Worm (Caenorhabditis elegans): ENCODE data around the gene ceh-10.

Gene ceh-10

DNA sequence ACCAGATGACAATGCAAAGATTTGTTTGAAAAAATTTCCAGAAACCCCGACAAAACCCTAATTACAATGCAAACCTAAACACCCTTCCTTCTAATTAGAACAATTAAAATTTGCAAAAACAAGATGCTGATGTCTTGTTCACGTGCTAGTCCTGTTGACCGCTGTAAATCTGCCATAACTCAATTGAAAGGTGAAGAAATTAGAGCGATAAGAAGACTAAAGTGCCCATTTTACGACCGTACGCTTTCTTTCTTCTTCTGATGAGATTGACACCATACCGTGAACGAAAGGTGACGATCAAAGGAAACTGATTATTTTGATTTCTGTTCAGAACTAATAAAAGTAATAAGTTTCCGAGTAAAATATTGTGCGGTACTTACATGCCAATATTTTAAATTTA, 14.7 kb downstream of the ceh-10 start:
- TF ChIP-seq arid-1 (GFP tag; conservative IDR thresholded peaks at IDR 0.05) (no peak), dve-1 (tag; optimal IDR thresholded peaks at IDR 0.05; ENCODE audit: insufficient read depth) (peak; percentile 49), mxl-3 (GFP tag; optimal IDR thresholded peaks at IDR 0.05) (no peak), ceh-82 (tag; optimal IDR thresholded peaks at IDR 0.05) (no peak), aly-2 (tag; optimal IDR thresholded peaks at IDR 0.05) (no peak), set-16 (GFP tag; IDR thresholded peaks at IDR 0.05) (no peak), Y105C5A.15 (GFP tag; IDR thresholded peaks at IDR 0.05) (no peak), ceh-62 (tag; optimal IDR thresholded peaks at IDR 0.05) (no peak), zfp-2 (tag; optimal IDR thresholded peaks at IDR 0.05) (no peak), jun-1 (tag; optimal IDR thresholded peaks at IDR 0.05) (no peak), duxl-1 (tag; optimal IDR thresholded peaks at IDR 0.05; ENCODE audit: poor library complexity) (no peak), ceh-32 (tag; optimal IDR thresholded peaks at IDR 0.05; ENCODE audit: poor library complexity) (no peak), nhr-10 (tag; optimal IDR thresholded peaks at IDR 0.05) (no peak), dmd-6 (GFP tag; IDR thresholded peaks at IDR 0.05) (peak; percentile 92), ztf-11 (tag; optimal IDR thresholded peaks at IDR 0.05) (no peak), php-3 (GFP tag; IDR thresholded peaks at IDR 0.05) (peak; percentile 99), ceh-28 (tag; optimal IDR thresholded peaks at IDR 0.05) (no peak), Y5F2A.4 (GFP tag; optimal IDR thresholded peaks at IDR 0.05) (no peak), snpc-4 (tag; optimal IDR thresholded peaks at IDR 0.05) (no peak), tra-1 (GFP tag; IDR thresholded peaks at IDR 0.05) (peak; percentile 96), lin-13 (GFP tag; optimal IDR thresholded peaks at IDR 0.05) (no peak), hlh-11 (tag; optimal IDR thresholded peaks at IDR 0.05) (peak; percentile 61), ceh-20 (GFP tag; IDR thresholded peaks at IDR 0.05) (peak; percentile 95), unc-62 (GFP tag; optimal IDR thresholded peaks at IDR 0.05 in 1 of 2) (peak in 1 of 2 experiments; percentile 22), unc-62 (tag; optimal IDR thresholded peaks at IDR 0.05) (no peak), nhr-25 (tag; optimal IDR thresholded peaks at IDR 0.05; ENCODE audit: borderline replicate concordance, insufficient read depth) (no peak), nhr-28 (tag; optimal IDR thresholded peaks at IDR 0.05) (peak; percentile 32), Y75B8A.6 (GFP tag; IDR thresholded peaks at IDR 0.05) (no peak), mes-2 (tag; optimal IDR thresholded peaks at IDR 0.05; ENCODE audit: poor library complexity, severe bottlenecking) (no peak), egl-27 (tag; optimal IDR thresholded peaks at IDR 0.05) (no peak), daf-16 (GFP tag; optimal IDR thresholded peaks at IDR 0.05) (no peak), daf-16 (tag; optimal IDR thresholded peaks at IDR 0.05) (peak; percentile 28), pqm-1 (tag; optimal IDR thresholded peaks at IDR 0.05) (no peak), hlh-30 (tag; optimal IDR thresholded peaks at IDR 0.05; ENCODE audit: insufficient read depth) (peak; percentile 9), zag-1 (tag; optimal IDR thresholded peaks at IDR 0.05) (no peak)

DNA sequence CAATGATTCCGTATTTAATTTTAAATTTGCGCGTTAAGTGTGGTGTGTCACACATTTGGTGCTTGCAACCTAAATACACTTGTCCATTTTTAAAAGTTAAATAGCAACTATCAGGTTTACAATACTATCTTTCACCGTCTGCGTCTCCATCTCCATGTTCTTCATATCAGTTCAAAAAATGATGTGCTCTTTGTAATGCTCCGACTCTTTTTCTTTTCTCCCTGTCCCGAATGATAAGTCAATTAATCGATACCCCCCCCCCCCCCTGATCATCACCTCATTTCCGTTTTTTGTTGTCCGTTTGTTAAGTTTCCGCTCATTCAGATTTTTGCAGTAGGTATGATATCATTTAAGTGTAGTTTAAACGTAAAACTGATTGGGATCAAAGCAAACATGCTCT, 15.3 kb downstream of the ceh-10 start:
- TF ChIP-seq nhr-42 (GFP tag; IDR thresholded peaks at IDR 0.05) (no peak), nhr-111 (GFP tag; optimal IDR thresholded peaks at IDR 0.05) (no peak), dve-1 (tag; optimal IDR thresholded peaks at IDR 0.05; ENCODE audit: insufficient read depth) (peak; percentile 40), T26A8.4 (GFP tag; IDR thresholded peaks at IDR 0.05) (no peak), Y75B8A.6 (GFP tag; IDR thresholded peaks at IDR 0.05) (no peak), dmd-8 (GFP tag; IDR thresholded peaks at IDR 0.05) (no peak), hmg-1.1 (GFP tag; IDR thresholded peaks at IDR 0.05) (no peak), egl-27 (tag; optimal IDR thresholded peaks at IDR 0.05) (no peak), nhr-11 (tag; optimal IDR thresholded peaks at IDR 0.05) (no peak), lim-7 (GFP tag; IDR thresholded peaks at IDR 0.05) (no peak), ztf-7 (tag; optimal IDR thresholded peaks at IDR 0.05) (no peak), cey-2 (tag; optimal IDR thresholded peaks at IDR 0.05; ENCODE audit: borderline replicate concordance, insufficient read depth) (no peak), gei-8 (GFP tag; optimal IDR thresholded peaks at IDR 0.05) (no peak), nhr-102 (tag; optimal IDR thresholded peaks at IDR 0.05) (no peak), spr-3 (GFP tag; optimal IDR thresholded peaks at IDR 0.05) (no peak), mxl-2 (GFP tag; conservative IDR thresholded peaks at IDR 0.05) (no peak), daf-16 (GFP tag; optimal IDR thresholded peaks at IDR 0.05) (no peak), daf-16 (tag; optimal IDR thresholded peaks at IDR 0.05) (peak; percentile 22), tag-97 (GFP tag; IDR thresholded peaks at IDR 0.05) (no peak), pqm-1 (tag; optimal IDR thresholded peaks at IDR 0.05) (peak; percentile 57), ceh-32 (tag; optimal IDR thresholded peaks at IDR 0.05; ENCODE audit: poor library complexity) (no peak), hlh-11 (tag; optimal IDR thresholded peaks at IDR 0.05) (peak; percentile 27), F49E8.2 (tag; optimal IDR thresholded peaks at IDR 0.05; ENCODE audit: borderline replicate concordance) (no peak), ceh-82 (tag; optimal IDR thresholded peaks at IDR 0.05) (no peak), zfp-2 (tag; optimal IDR thresholded peaks at IDR 0.05) (no peak), ctbp-1 (GFP tag; IDR thresholded peaks at IDR 0.05) (no peak)
